Fruit fly (Drosophila melanogaster) whole organism, embryonic: Measurements from ENCODE around the gene CG32023.

ENCODE experiments used
- Ada2b ChIP-seq: fragments of 200-800 bp; sonication (Bioruptor generic); IDR thresholded peaks from 2 replicates; pipeline ENCODE4 v1.3.6; 2022; ENCODE audit warnings: missing biosample characterization, missing genetic modification characterization
- Bdp1 ChIP-seq: fragments of 200-800 bp; sonication (Bioruptor generic); optimal IDR thresholded peaks from 3 replicates; lab custom pipeline; 2016; ENCODE audit warnings: missing biosample characterization, missing genetic modification characterization
- BtbVII ChIP-seq: fragments of 200-800 bp; sonication (Bioruptor generic); optimal IDR thresholded peaks from 3 replicates; lab custom pipeline; 2017; ENCODE audit warnings: missing biosample characterization, mild to moderate bottlenecking, missing genetic modification characterization
- CG10654 ChIP-seq: fragments of 200-800 bp; sonication (Bioruptor generic); optimal IDR thresholded peaks from 2 replicates; lab custom pipeline; 2016; ENCODE audit warnings: missing biosample characterization, missing genetic modification characterization
- CG11723 ChIP-seq: fragments of 200-800 bp; sonication (Bioruptor generic); optimal IDR thresholded peaks from 2 replicates; lab custom pipeline; 2017; ENCODE audit warnings: missing biosample characterization, mild to moderate bottlenecking, missing genetic modification characterization
- CG12071 ChIP-seq: fragments of 200-800 bp; sonication (Bioruptor generic); optimal IDR thresholded peaks from 3 replicates; lab custom pipeline; 2018; ENCODE audit warnings: missing biosample characterization, mild to moderate bottlenecking, missing genetic modification characterization
- CG12104 ChIP-seq: fragments of 200-800 bp; sonication (Bioruptor generic); optimal IDR thresholded peaks from 3 replicates; lab custom pipeline; 2016; ENCODE audit warnings: missing biosample characterization, missing genetic modification characterization
- CG12659 ChIP-seq: fragments of 200-800 bp; sonication (Bioruptor generic); optimal IDR thresholded peaks from 3 replicates; lab custom pipeline; 2017; ENCODE audit warnings: mild to moderate bottlenecking, missing biosample characterization, missing genetic modification reagents, missing genetic modification characterization
- CG12744 ChIP-seq: fragments of 200-800 bp; sonication (Bioruptor generic); optimal IDR thresholded peaks from 2 replicates; lab custom pipeline; 2016; ENCODE audit warnings: missing biosample characterization, missing genetic modification characterization
- CG12942 ChIP-seq: fragments of 200-800 bp; sonication (Bioruptor generic); optimal IDR thresholded peaks from 3 replicates; lab custom pipeline; 2016; ENCODE audit warnings: missing biosample characterization, missing genetic modification characterization
- CG14667 ChIP-seq: fragments of 200-800 bp; sonication (Bioruptor generic); IDR thresholded peaks from 2 replicates; pipeline ENCODE4 v1.3.6; 2022; ENCODE audit warnings: missing biosample characterization, missing genetic modification characterization
- CG1603 ChIP-seq: fragments of 200-800 bp; sonication (Bioruptor generic); optimal IDR thresholded peaks from 2 replicates; lab custom pipeline; 2019; ENCODE audit warnings: missing biosample characterization, mild to moderate bottlenecking, missing genetic modification characterization, moderate library complexity
- CG18011 ChIP-seq: fragments of 200-800 bp; sonication (Bioruptor generic); optimal IDR thresholded peaks from 2 replicates; lab custom pipeline; 2017; ENCODE audit warnings: missing biosample characterization, missing genetic modification characterization, mild to moderate bottlenecking, moderate library complexity, missing genotype
- CG18619 ChIP-seq: fragments of 200-800 bp; sonication (Bioruptor generic); optimal IDR thresholded peaks from 3 replicates; lab custom pipeline; 2017; ENCODE audit warnings: missing biosample characterization, mild to moderate bottlenecking, missing genetic modification characterization
- CG2120 ChIP-seq: fragments of 200-800 bp; sonication (Bioruptor generic); optimal IDR thresholded peaks from 3 replicates; lab custom pipeline; 2016; ENCODE audit warnings: missing biosample characterization, missing genetic modification characterization
- CG2889 ChIP-seq: fragments of 200-800 bp; sonication (Bioruptor generic); IDR thresholded peaks from 3 replicates; pipeline ENCODE4 v1.3.6; 2022; ENCODE audit warnings: missing biosample characterization, missing genetic modification characterization
- CG30403 ChIP-seq: fragments of 200-800 bp; sonication (Bioruptor generic); optimal IDR thresholded peaks from 3 replicates; lab custom pipeline; 2016; ENCODE audit warnings: missing biosample characterization, missing genetic modification characterization
- CG33557 ChIP-seq: fragments of 200-800 bp; sonication (Bioruptor generic); optimal IDR thresholded peaks from 2 replicates; lab custom pipeline; 2019; ENCODE audit warnings: missing biosample characterization, mild to moderate bottlenecking, missing genetic modification characterization, moderate library complexity
- CG4730 ChIP-seq: fragments of 200-800 bp; sonication (Bioruptor generic); IDR thresholded peaks from 2 replicates; pipeline ENCODE4 v1.3.6; 2022; ENCODE audit warnings: missing biosample characterization, missing genetic modification characterization
- CG4820 ChIP-seq: fragments of 200-800 bp; sonication (Bioruptor generic); optimal IDR thresholded peaks from 3 replicates; lab custom pipeline; 2016; ENCODE audit warnings: missing biosample characterization, missing genetic modification characterization
- CG7357 ChIP-seq: fragments of 200-800 bp; sonication (Bioruptor generic); IDR thresholded peaks from 3 replicates; pipeline ENCODE4 v1.3.6; 2022; ENCODE audit warnings: missing biosample characterization, missing genetic modification characterization
- CG7556 ChIP-seq: fragments of 200-800 bp; sonication (Bioruptor generic); optimal IDR thresholded peaks from 2 replicates; lab custom pipeline; 2017; ENCODE audit warnings: missing biosample characterization, mild to moderate bottlenecking, missing genetic modification characterization
- CG7839 ChIP-seq: fragments of 200-800 bp; sonication (Bioruptor generic); optimal IDR thresholded peaks from 3 replicates; lab custom pipeline; 2018; ENCODE audit warnings: missing biosample characterization, mild to moderate bottlenecking, missing genetic modification characterization, moderate library complexity
- CG8924 ChIP-seq: fragments of 200-800 bp; optimal IDR thresholded peaks from 3 replicates; lab custom pipeline; 2019; ENCODE audit warnings: missing biosample characterization, mild to moderate bottlenecking, missing genetic modification characterization, moderate library complexity
- Fer1 ChIP-seq: fragments of 200-800 bp; sonication (Bioruptor generic); optimal IDR thresholded peaks from 2 replicates; lab custom pipeline; 2017; ENCODE audit warnings: missing biosample characterization, mild to moderate bottlenecking, missing genetic modification characterization
- H2.0 ChIP-seq: fragments of 200-800 bp; sonication (Bioruptor generic); IDR thresholded peaks from 2 replicates; pipeline ENCODE4 v1.3.6; 2022; ENCODE audit warnings: missing biosample characterization, missing genetic modification characterization
- HLH3B ChIP-seq: fragments of 200-800 bp; sonication (Bioruptor generic); IDR thresholded peaks from 2 replicates; pipeline ENCODE4 v1.3.6; 2022; ENCODE audit warnings: missing biosample characterization, missing genetic modification characterization
- HmgZ ChIP-seq: fragments of 200-800 bp; sonication (Bioruptor generic); optimal IDR thresholded peaks from 2 replicates; lab custom pipeline; 2018; ENCODE audit warnings: missing biosample characterization, mild to moderate bottlenecking, missing genetic modification characterization
- Hsf ChIP-seq: fragments of 200-800 bp; sonication (Bioruptor generic); optimal IDR thresholded peaks from 3 replicates; lab custom pipeline; 2016; ENCODE audit warnings: missing biosample characterization, missing genetic modification characterization
- Lpt ChIP-seq: fragments of >200 bp; optimal IDR thresholded peaks from 2 replicates; lab custom pipeline; 2018; ENCODE audit warnings: missing biosample characterization, missing genetic modification characterization
- Poxn ChIP-seq: fragments of 200-800 bp; sonication (Bioruptor generic); IDR thresholded peaks from 2 replicates; pipeline ENCODE4 v1.3.6; 2022; ENCODE audit warnings: missing biosample characterization, missing genetic modification characterization
- Sox102F ChIP-seq: fragments of 200-800 bp; sonication (Bioruptor generic); optimal IDR thresholded peaks from 2 replicates; lab custom pipeline; 2018; ENCODE audit warnings: missing biosample characterization, mild to moderate bottlenecking, missing genetic modification characterization, moderate library complexity
- abd-A ChIP-seq: fragments of 200-800 bp; sonication (Bioruptor generic); optimal IDR thresholded peaks from 3 replicates; lab custom pipeline; 2019; ENCODE audit warnings: missing biosample characterization, mild to moderate bottlenecking, missing genetic modification characterization, moderate library complexity
- ac ChIP-seq: fragments of 200-800 bp; sonication (Bioruptor generic); optimal IDR thresholded peaks from 3 replicates; lab custom pipeline; 2017; ENCODE audit warnings: missing biosample characterization, mild to moderate bottlenecking, missing genetic modification characterization
- al ChIP-seq: fragments of 200-800 bp; sonication (Bioruptor generic); IDR thresholded peaks from 2 replicates; pipeline ENCODE4 v1.3.6; 2022; ENCODE audit warnings: missing biosample characterization, missing genetic modification characterization
- ap ChIP-seq: fragments of 200-800 bp; sonication (Bioruptor generic); IDR thresholded peaks from 2 replicates; pipeline ENCODE4 v1.3.6; 2022; ENCODE audit warnings: missing biosample characterization, missing genetic modification characterization
- chn ChIP-seq: fragments of 200-800 bp; sonication (Bioruptor generic); optimal IDR thresholded peaks from 2 replicates; lab custom pipeline; 2016; ENCODE audit warnings: missing biosample characterization, missing genetic modification characterization
- dpn ChIP-seq, 2 experiments: fragments of 200-800 bp; sonication (Bioruptor generic); optimal IDR thresholded peaks; 3 replicates each; lab custom pipeline; 2016; ENCODE audit warnings: missing biosample characterization in 2 of 2, missing genetic modification characterization in 2 of 2
- fru ChIP-seq: fragments of >200 bp; optimal IDR thresholded peaks from 2 replicates; lab custom pipeline; 2017
- fu2 ChIP-seq: fragments of 200-800 bp; sonication (Bioruptor generic); optimal IDR thresholded peaks from 2 replicates; lab custom pipeline; 2016; ENCODE audit warnings: missing biosample characterization, missing genetic modification characterization
- gsb ChIP-seq: fragments of 200-800 bp; sonication (Bioruptor generic); IDR thresholded peaks from 2 replicates; pipeline ENCODE4 v1.3.6; 2022; ENCODE audit warnings: missing biosample characterization, missing genetic modification characterization
- lilli ChIP-seq: fragments of 200-800 bp; sonication (Bioruptor generic); optimal IDR thresholded peaks from 3 replicates; lab custom pipeline; 2016; ENCODE audit warnings: missing biosample characterization, missing genetic modification characterization
- nerfin-1 ChIP-seq: fragments of 200-800 bp; sonication (Bioruptor generic); optimal IDR thresholded peaks from 3 replicates; lab custom pipeline; 2019; ENCODE audit warnings: missing biosample characterization, mild to moderate bottlenecking, missing genetic modification characterization, moderate library complexity
- pan ChIP-seq, 4 experiments: fragments of >200 bp in 3 of 4; fragments of 200-800 bp in 1 of 4; sonication (Bioruptor generic) in 1 of 4; optimal IDR thresholded peaks in 3 of 4; IDR thresholded peaks in 1 of 4; 2 replicates each; pipeline versions ENCODE4 v1.3.6 to Lab custom; 2017 to 2022; ENCODE audit warnings: missing biosample characterization in 2 of 4, missing genetic modification characterization in 2 of 4, mixed read lengths in 1 of 4
- phol ChIP-seq: fragments of 200-800 bp; sonication (Bioruptor generic); optimal IDR thresholded peaks from 3 replicates; lab custom pipeline; 2018; ENCODE audit warnings: missing biosample characterization, mild to moderate bottlenecking, missing genetic modification characterization, moderate library complexity
- prd ChIP-seq, 3 experiments: fragments of >200 bp in 2 of 3; fragments of 200-800 bp in 1 of 3; sonication (Bioruptor generic) in 1 of 3; optimal IDR thresholded peaks in 2 of 3; IDR thresholded peaks in 1 of 3; 2 replicates in 2 of 3; 3 replicates in 1 of 3; pipeline versions ENCODE4 v1.3.6 to Lab custom; 2017 to 2022; ENCODE audit warnings: missing biosample characterization in 1 of 3, missing genetic modification characterization in 1 of 3
- sens ChIP-seq: fragments of 200-800 bp; sonication (Bioruptor generic); peaks from one replicate; lab custom pipeline; 2016; ENCODE audit warnings: missing biosample characterization, missing genetic modification characterization
- tin ChIP-seq: fragments of 200-800 bp; sonication (Bioruptor generic); optimal IDR thresholded peaks from 3 replicates; lab custom pipeline; 2016; ENCODE audit warnings: missing biosample characterization, missing genetic modification characterization
- tio ChIP-seq: fragments of 200-800 bp; sonication (Bioruptor generic); optimal IDR thresholded peaks from 2 replicates; lab custom pipeline; 2017; ENCODE audit warnings: missing biosample characterization, missing genetic modification characterization, inconsistent platforms
- unpg ChIP-seq: fragments of 200-800 bp; sonication (Bioruptor generic); optimal IDR thresholded peaks from 3 replicates; lab custom pipeline; 2018; ENCODE audit warnings: missing biosample characterization, mild to moderate bottlenecking, missing genetic modification characterization, moderate library complexity

Gene CG32023

DNA sequence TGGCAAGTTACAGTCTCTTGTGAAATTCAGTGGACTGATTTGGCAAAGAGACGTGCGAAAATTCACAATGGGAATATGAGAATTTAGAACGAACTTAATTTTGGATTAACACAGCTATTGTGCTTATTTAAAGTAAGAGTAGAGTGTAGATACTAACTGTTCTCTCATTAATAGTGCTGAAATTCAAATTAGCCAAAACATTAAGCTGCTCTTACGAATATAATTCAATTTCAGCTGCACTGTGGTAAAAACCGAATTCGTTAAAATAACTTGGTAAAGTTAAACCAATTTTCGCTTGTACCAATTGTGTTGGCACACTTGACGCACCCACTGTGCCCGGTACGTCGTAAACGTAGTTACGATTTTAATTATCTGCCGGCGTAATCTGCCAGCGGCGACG, 36.1 kb downstream of the CG32023 start (continued):
- TF ChIP-seq CG18011 (peak; percentile 12), sens (GFP tag; lab: Kevin White, UChicago) (peak; percentile 72), fru (lab: Kevin White, UChicago) (no peak), abd-A (no peak), CG12071 (GFP tag; lab: Kevin White, UChicago) (peak; percentile 12), chn (GFP tag; lab: Kevin White, UChicago) (no peak), gsb (GFP tag; lab: Robert Waterston, UW) (peak; percentile 17; the same call in 1 of the 2 replicates), HmgZ (tag; lab: Kevin White, UChicago) (peak; percentile 56), CG1603 (tag; lab: Kevin White, UChicago) (peak; percentile 15), pan (optimal IDR thresholded peaks at IDR 0.05; lab: Kevin White, UChicago) (no peak), pan (GFP tag; optimal IDR thresholded peaks at IDR 0.05 in 1 of 2, IDR thresholded peaks at IDR 0.05 in 1 of 2) (peak in 1 of 2 experiments; percentile 48), CG12744 (GFP tag; lab: Kevin White, UChicago) (peak; percentile 14), Sox102F (peak; percentile 21), CG7839 (tag; lab: Kevin White, UChicago) (peak; percentile 72), ap (GFP tag; lab: Robert Waterston, UW) (no peak), CG30403 (peak; percentile 69), lilli (GFP tag; lab: Kevin White, UChicago) (peak; percentile 68), Poxn (GFP tag; lab: Robert Waterston, UW) (0 out of 2 replicates have a peak, but pooled peaks have one; percentile 36), CG2889 (GFP tag; lab: Robert Waterston, UW) (peak; percentile 46; the same call in 2 of the 3 replicates), BtbVII (GFP tag; lab: Kevin White, UChicago) (peak; percentile 43), tio (GFP tag; lab: Kevin White, UChicago) (peak; percentile 37), tin (GFP tag; lab: Kevin White, UChicago) (peak; percentile 14), Fer1 (peak; percentile 48), ac (GFP tag; lab: Kevin White, UChicago) (no peak), CG14667 (GFP tag; lab: Robert Waterston, UW) (peak; percentile 8; the same call in 1 of the 2 replicates), Bdp1 (GFP tag; lab: Kevin White, UChicago) (peak; percentile 2), unpg (GFP tag; lab: Kevin White, UChicago) (peak; percentile 28), CG12659 (GFP tag; lab: Kevin White, UChicago) (peak; percentile 58), H2.0 (GFP tag; lab: Robert Waterston, UW) (peak; percentile 41; the same call in 1 of the 2 replicates), HLH3B (GFP tag; lab: Robert Waterston, UW) (no peak), Hsf (GFP tag; lab: Kevin White, UChicago) (peak; percentile 24), Ada2b (peak; percentile 14; the same call in 1 of the 2 replicates), CG18619 (GFP tag; lab: Kevin White, UChicago) (peak; percentile 52), CG7357 (GFP tag; lab: Robert Waterston, UW) (0 out of 3 replicates have a peak, but pooled peaks have one; percentile 15), CG12942 (no peak), dpn (GFP tag; optimal IDR thresholded peaks at IDR 0.05; lab: Kevin White, UChicago) (peak in 1 of 2 experiments; percentile 23), CG11723 (GFP tag; lab: Kevin White, UChicago) (peak; percentile 26), al (GFP tag; lab: Robert Waterston, UW) (peak; percentile 17; the same call in 1 of the 2 replicates), nerfin-1 (tag; lab: Kevin White, UChicago) (no peak), CG4730 (GFP tag; lab: Robert Waterston, UW) (no peak), prd (optimal IDR thresholded peaks at IDR 0.05; lab: Kevin White, UChicago) (no peak), prd (GFP tag; IDR thresholded peaks at IDR 0.05; lab: Robert Waterston, UW) (peak; percentile 58; the same call in 2 of the 3 replicates), fu2 (GFP tag; lab: Kevin White, UChicago) (peak; percentile 46), CG7556 (GFP tag; lab: Kevin White, UChicago) (peak; percentile 64), CG8924 (tag; lab: Kevin White, UChicago) (peak; percentile 25), CG10654 (GFP tag; lab: Kevin White, UChicago) (no peak), phol (tag; lab: Kevin White, UChicago) (peak; percentile 12), CG33557 (GFP tag; lab: Kevin White, UChicago) (no peak), Lpt (no peak), CG4820 (GFP tag; lab: Kevin White, UChicago) (peak; percentile 17), CG2120 (GFP tag; lab: Kevin White, UChicago) (peak; percentile 81), CG12104 (GFP tag; lab: Kevin White, UChicago) (peak; percentile 16)
